Worm (Caenorhabditis elegans) whole organism, young adult: Measurements from ENCODE around the gene F55G11.2.

ENCODE experiments used
- F23B12.7 ChIP-seq: sonication (generic microtip); optimal IDR thresholded peaks from 2 replicates; lab custom pipeline; 2017; ENCODE audit warnings: missing genetic modification characterization, mild to moderate bottlenecking, missing compliant biosample characterization, antibody characterized with exemption, moderate library complexity; ENCODE audit not compliant: insufficient read depth
- F33H1.4 ChIP-seq: fragments of 200-800 bp; sonication (Bioruptor generic); IDR thresholded peaks from 2 replicates; pipeline ENCODE4 v1.3.6; 2022; ENCODE audit warnings: missing genetic modification reagents, missing genetic modification characterization, missing compliant biosample characterization
- F37B4.10 ChIP-seq: fragments of 200-800 bp; sonication (Bioruptor generic); IDR thresholded peaks from 2 replicates; pipeline ENCODE4 v1.3.6; 2022; ENCODE audit warnings: missing genetic modification characterization, missing compliant biosample characterization
- F57A8.1 ChIP-seq: fragments of 200-800 bp; sonication (Bioruptor generic); optimal IDR thresholded peaks from 2 replicates; lab custom pipeline; 2018; ENCODE audit warnings: mild to moderate bottlenecking, missing genetic modification characterization, moderate library complexity, missing compliant biosample characterization
- F57C9.4 ChIP-seq: sonication (generic microtip); optimal IDR thresholded peaks from 2 replicates; lab custom pipeline; 2017; ENCODE audit warnings: mild to moderate bottlenecking, missing genetic modification characterization, missing compliant biosample characterization
- K11D2.4 ChIP-seq: fragments of 200-800 bp; sonication (Bioruptor generic); IDR thresholded peaks from 2 replicates; pipeline ENCODE4 v1.3.6; 2022; ENCODE audit warnings: missing genetic modification reagents, missing genetic modification characterization, missing compliant biosample characterization
- T07F8.4 ChIP-seq: sonication (generic microtip); optimal IDR thresholded peaks from 2 replicates; lab custom pipeline; 2016; ENCODE audit warnings: mild to moderate bottlenecking, missing genetic modification characterization, moderate library complexity, missing compliant biosample characterization
- Y79H2A.3 ChIP-seq: fragments of 200-800 bp; sonication (Bioruptor generic); conservative IDR thresholded peaks from 2 replicates; pipeline ENCODE4 v1.3.6; 2022; ENCODE audit warnings: missing genetic modification reagents, missing genetic modification characterization, missing compliant biosample characterization
- akir-1 ChIP-seq: fragments of 200-800 bp; sonication (Bioruptor generic); optimal IDR thresholded peaks from 2 replicates; lab custom pipeline; 2018; ENCODE audit warnings: mild to moderate bottlenecking, missing genetic modification characterization, moderate library complexity, missing compliant biosample characterization
- ama-1 ChIP-seq, 3 experiments: fragments of 150-350 bp in 1 of 3; sonication (generic microtip) in 2 of 3; optimal IDR thresholded peaks; 2 replicates each; lab custom pipeline; 2014 to 2018; ENCODE audit warnings: missing biosample characterization in 2 of 3, missing genetic modification characterization in 2 of 3, missing genetic modification reagents in 2 of 3
- atf-7 ChIP-seq: sonication (generic microtip); optimal IDR thresholded peaks from 2 replicates; lab custom pipeline; 2017; ENCODE audit warnings: mild to moderate bottlenecking, missing genetic modification characterization, missing compliant biosample characterization
- attf-3 ChIP-seq: fragments of 200-800 bp; sonication (Bioruptor generic); conservative IDR thresholded peaks from 2 replicates; pipeline ENCODE4 v1.3.6; 2022; ENCODE audit warnings: missing genetic modification reagents, missing genetic modification characterization, missing compliant biosample characterization
- attf-5 ChIP-seq: fragments of 200-800 bp; sonication (Bioruptor generic); optimal IDR thresholded peaks from 2 replicates; lab custom pipeline; 2018; ENCODE audit warnings: mild to moderate bottlenecking, missing genetic modification characterization, missing compliant biosample characterization
- ceh-27 ChIP-seq: fragments of 200-800 bp; sonication (Bioruptor generic); optimal IDR thresholded peaks from 2 replicates; lab custom pipeline; 2018; ENCODE audit warnings: mild to moderate bottlenecking, missing genetic modification characterization, moderate library complexity, missing compliant biosample characterization
- ceh-58 ChIP-seq: fragments of 200-800 bp; sonication (Bioruptor generic); IDR thresholded peaks from 2 replicates; pipeline ENCODE4 v1.3.6; 2022; ENCODE audit warnings: missing genetic modification characterization, missing compliant biosample characterization
- dpl-1 ChIP-seq: fragments of 150-350 bp; optimal IDR thresholded peaks from 2 replicates; lab custom pipeline; 2014; ENCODE audit warnings: missing biosample characterization, missing genetic modification reagents, missing genetic modification characterization
- ekl-4 ChIP-seq: fragments of 200-800 bp; sonication (Bioruptor generic); IDR thresholded peaks from 2 replicates; pipeline ENCODE4 v1.3.6; 2022; ENCODE audit warnings: missing genetic modification reagents, missing genetic modification characterization, missing compliant biosample characterization
- gei-17 ChIP-seq: fragments of 200-800 bp; sonication (Bioruptor generic); optimal IDR thresholded peaks from 2 replicates; lab custom pipeline; 2018; ENCODE audit warnings: mild to moderate bottlenecking, missing genetic modification characterization, missing compliant biosample characterization
- hmg-1.2 ChIP-seq: fragments of 200-800 bp; sonication (Bioruptor generic); IDR thresholded peaks from 2 replicates; pipeline ENCODE4 v1.3.6; 2022; ENCODE audit warnings: missing genetic modification reagents, missing genetic modification characterization, missing compliant biosample characterization
- hmg-20 ChIP-seq: fragments of 200-800 bp; sonication (Bioruptor generic); IDR thresholded peaks from 2 replicates; pipeline ENCODE4 v1.3.6; 2022; ENCODE audit warnings: missing genetic modification reagents, missing genetic modification characterization, missing compliant biosample characterization
- hsf-1 ChIP-seq: fragments of 200-800 bp; sonication (Bioruptor generic); IDR thresholded peaks from 2 replicates; pipeline ENCODE4 v1.3.6; 2022; ENCODE audit warnings: missing genetic modification reagents, missing genetic modification characterization, missing compliant biosample characterization
- let-526 ChIP-seq: fragments of 200-800 bp; sonication (Bioruptor generic); IDR thresholded peaks from 2 replicates; pipeline ENCODE4 v1.3.6; 2022; ENCODE audit warnings: missing genetic modification reagents, missing genetic modification characterization, missing compliant biosample characterization
- lin-35 ChIP-seq, 3 experiments: fragments of 150-350 bp in 2 of 3; sonication (generic microtip) in 1 of 3; optimal IDR thresholded peaks; 2 replicates each; lab custom pipeline; 2014 to 2018; ENCODE audit warnings: missing biosample characterization in 3 of 3, missing genetic modification characterization in 3 of 3, missing genetic modification reagents in 3 of 3
- lir-1 ChIP-seq: fragments of 200-800 bp; sonication (Bioruptor generic); conservative IDR thresholded peaks from 2 replicates; pipeline ENCODE4 v1.3.6; 2022; ENCODE audit warnings: missing genetic modification reagents, missing genetic modification characterization, missing compliant biosample characterization
- madf-8 ChIP-seq: fragments of 200-800 bp; sonication (Bioruptor generic); conservative IDR thresholded peaks from 2 replicates; pipeline ENCODE4 v1.3.6; 2022; ENCODE audit warnings: missing genetic modification reagents, missing genetic modification characterization, missing compliant biosample characterization
- mcd-1 ChIP-seq: fragments of 200-800 bp; sonication (Bioruptor generic); IDR thresholded peaks from 2 replicates; pipeline ENCODE4 v1.3.6; 2022; ENCODE audit warnings: missing genetic modification reagents, missing genetic modification characterization, missing compliant biosample characterization
- nfyb-1 ChIP-seq: fragments of 200-800 bp; sonication (Bioruptor generic); IDR thresholded peaks from 2 replicates; pipeline ENCODE4 v1.3.6; 2022; ENCODE audit warnings: missing genetic modification reagents, missing genetic modification characterization, missing compliant biosample characterization
- nhr-80 ChIP-seq: sonication (generic microtip); optimal IDR thresholded peaks from 2 replicates; lab custom pipeline; 2016; ENCODE audit warnings: missing genetic modification characterization, missing compliant biosample characterization
- nhr-90 ChIP-seq: sonication (generic microtip); optimal IDR thresholded peaks from 2 replicates; lab custom pipeline; 2016; ENCODE audit warnings: missing genotype, mild to moderate bottlenecking, missing genetic modification characterization, missing compliant biosample characterization
- rcor-1 ChIP-seq: fragments of 200-800 bp; sonication (Bioruptor generic); IDR thresholded peaks from 2 replicates; pipeline ENCODE4 v1.3.6; 2022; ENCODE audit warnings: missing genetic modification reagents, missing genetic modification characterization, missing compliant biosample characterization
- sea-2 ChIP-seq: fragments of 200-800 bp; sonication (Bioruptor generic); IDR thresholded peaks from 2 replicates; pipeline ENCODE4 v1.3.6; 2022; ENCODE audit warnings: missing genetic modification characterization, missing compliant biosample characterization
- snpc-1.3 ChIP-seq: sonication (generic microtip); optimal IDR thresholded peaks from 2 replicates; lab custom pipeline; 2017; ENCODE audit warnings: missing genetic modification characterization, mild to moderate bottlenecking, missing compliant biosample characterization, antibody characterized with exemption, moderate library complexity, missing genotype, missing genetic modification reagents; ENCODE audit not compliant: insufficient read depth
- somi-1 ChIP-seq: fragments of 200-800 bp; sonication (Bioruptor generic); optimal IDR thresholded peaks from 2 replicates; lab custom pipeline; 2018; ENCODE audit warnings: mild to moderate bottlenecking, missing genetic modification characterization, missing compliant biosample characterization
- ztf-22 ChIP-seq: fragments of 200-800 bp; sonication (Bioruptor generic); optimal IDR thresholded peaks from 2 replicates; lab custom pipeline; 2018; ENCODE audit warnings: mild to moderate bottlenecking, missing genetic modification characterization, moderate library complexity, missing compliant biosample characterization
- ztf-3 ChIP-seq: fragments of 200-800 bp; sonication (Bioruptor generic); optimal IDR thresholded peaks from 2 replicates; lab custom pipeline; 2018; ENCODE audit warnings: mild to moderate bottlenecking, missing genetic modification characterization, missing compliant biosample characterization

Gene F55G11.2

ce11 chrIV:13009507-13009906 is 40.4 kb upstream of the F55G11.2 start:
- TF ChIP-seq attf-3, result no peak
- TF ChIP-seq ceh-27 (GFP tag; lab: Kevin White, UChicago), result no peak
- no peak for TF ChIP-seq Y79H2A.3 (GFP tag; lab: Robert Waterston, UW)
- TF ChIP-seq hmg-20 (GFP tag; lab: Robert Waterston, UW), result no peak
- TF ChIP-seq F57C9.4 (tag; lab: Kevin White, UChicago), result no peak
- TF ChIP-seq attf-5, result no peak
- TF ChIP-seq akir-1 (GFP tag; lab: Kevin White, UChicago), result no peak
- TF ChIP-seq lir-1, result no peak
- TF ChIP-seq nhr-90 (tag; lab: Kevin White, UChicago), result no peak
- TF ChIP-seq hsf-1, result no peak
- no peak for TF ChIP-seq dpl-1
- TF ChIP-seq let-526, result no peak
- no peak for TF ChIP-seq ztf-22 (GFP tag; lab: Kevin White, UChicago)
- TF ChIP-seq F57A8.1 (GFP tag; lab: Kevin White, UChicago), result no peak
- TF ChIP-seq rcor-1, result no peak
- TF ChIP-seq ekl-4 (GFP tag; lab: Robert Waterston, UW), result no peak

- no peak for TF ChIP-seq snpc-1.3 (tag; lab: Kevin White, UChicago)
- no peak for TF ChIP-seq somi-1
- no peak for TF ChIP-seq madf-8 (GFP tag; lab: Robert Waterston, UW)
- TF ChIP-seq lin-35 (GFP tag; optimal IDR thresholded peaks at IDR 0.05; lab: Kevin White, UChicago), result no peak
- peak; percentile 16 for TF ChIP-seq nhr-80 (tag; lab: Kevin White, UChicago)
Observed at ce11 chrIV:13008405-13009208, 39.5 kb upstream of the F55G11.2 start, which contains the start of gene mbk-2. mbk-2 (plus strand) TSS chrIV:13009158.

ce11 chrIV:12999087-12999486 is 30.0 kb upstream of the F55G11.2 start:
- TF ChIP-seq ama-1 (optimal IDR thresholded peaks at IDR 0.05; lab: Kevin White, UChicago) (no peak), ama-1 (GFP tag; optimal IDR thresholded peaks at IDR 0.05; lab: Kevin White, UChicago) (no peak), ztf-22 (GFP tag; lab: Kevin White, UChicago) (no peak), gei-17 (GFP tag; lab: Kevin White, UChicago) (no peak), ceh-58 (GFP tag; lab: Robert Waterston, UW) (no peak), K11D2.4 (no peak), F37B4.10 (no peak), ztf-3 (GFP tag; lab: Kevin White, UChicago) (no peak), mcd-1 (GFP tag; lab: Robert Waterston, UW) (no peak), nfyb-1 (GFP tag; lab: Robert Waterston, UW) (no peak), F23B12.7 (tag; lab: Kevin White, UChicago) (no peak)

ce11 chrIV:12997560-12997959 is 28.5 kb upstream of the F55G11.2 start:
- no peak for TF ChIP-seq F33H1.4
- TF ChIP-seq sea-2 (GFP tag; lab: Robert Waterston, UW), result no peak
- no peak for TF ChIP-seq hmg-1.2 (GFP tag; lab: Robert Waterston, UW)
- no peak for TF ChIP-seq atf-7 (tag; lab: Kevin White, UChicago)
- no peak for TF ChIP-seq T07F8.4 (tag; lab: Kevin White, UChicago)
